Worm (Caenorhabditis elegans) whole organism, L2 larva: ENCODE data around the gene K04F1.8.

Experiments
- aly-2 ChIP-seq: fragments of 150-350 bp; optimal IDR thresholded peaks from 2 replicates; lab custom pipeline; 2014; ENCODE audit warnings: missing biosample characterization, missing genetic modification characterization
- lsy-2 ChIP-seq, 2 experiments: fragments of 150-350 bp in 1 of 2; sonication (generic microtip) in 1 of 2; optimal IDR thresholded peaks; 2 replicates each; lab custom pipeline; 2014 to 2017; ENCODE audit warnings: missing biosample characterization in 2 of 2, missing genetic modification characterization in 2 of 2

- no peak for TF ChIP-seq aly-2 (tag; lab: Kevin White, UChicago)
- no peak for TF ChIP-seq lsy-2 (tag; optimal IDR thresholded peaks at IDR 0.05; lab: Kevin White, UChicago)
These were observed 42.7 kb upstream of the K04F1.8 start, which contains the start of gene nhr-110 for ce11 chrV:1624340-1624739.
